Worm (Caenorhabditis elegans): ENCODE results near the gene ndub-5.

Gene ndub-5

DNA sequence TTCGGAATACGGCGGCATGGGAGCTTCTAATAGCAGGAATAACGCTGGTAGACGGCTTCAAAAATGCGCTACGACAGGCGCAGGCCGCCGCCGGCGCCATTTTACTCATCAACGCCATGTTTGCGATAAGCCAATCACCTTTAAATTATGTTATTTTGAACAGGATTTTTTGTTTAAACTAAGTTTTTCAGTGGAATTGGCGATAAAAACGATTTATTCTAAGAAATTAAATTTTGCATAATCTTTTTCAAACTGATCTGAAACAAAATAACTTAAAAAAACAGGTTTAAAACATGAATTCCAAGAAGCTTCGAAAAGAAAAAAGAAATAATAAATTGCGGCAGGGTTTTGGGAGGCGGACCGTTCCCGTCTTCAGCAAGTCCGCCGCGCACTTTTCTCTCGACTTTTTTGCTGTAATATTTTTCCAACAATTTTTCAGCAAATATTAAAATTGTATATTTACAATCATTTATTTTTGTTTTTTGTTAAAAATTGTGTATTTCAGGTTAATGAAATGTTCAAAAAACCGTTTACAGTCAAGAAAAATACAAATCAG is at the start of gene ndub-5, which contains the start of gene eif-2D:
Gene ndub-5 (minus strand): TSS at position 138 of the 556 bp plus-strand sequence.
Gene eif-2D (plus strand): TSS at position 506 of the 556 bp plus-strand sequence.
- TF ChIP-seq C38D4.7 (GFP tag; optimal IDR thresholded peaks at IDR 0.05) (no peak), elt-2 (tag; optimal IDR thresholded peaks at IDR 0.05) (peak; percentile 83), fax-1 (tag; optimal IDR thresholded peaks at IDR 0.05) (no peak), tbx-2 (tag; optimal IDR thresholded peaks at IDR 0.05) (peak; percentile 26), rnt-1 (tag; optimal IDR thresholded peaks at IDR 0.05) (no peak), unc-55 (GFP tag; optimal IDR thresholded peaks at IDR 0.05) (no peak), sox-2 (GFP tag; IDR thresholded peaks at IDR 0.05) (no peak), eyg-1 (tag; optimal IDR thresholded peaks at IDR 0.05) (no peak), ets-4 (tag; optimal IDR thresholded peaks at IDR 0.05) (no peak), ceh-45 (GFP tag; IDR thresholded peaks at IDR 0.05) (no peak), sdc-2 (tag; optimal IDR thresholded peaks at IDR 0.05) (no peak), zip-5 (tag; optimal IDR thresholded peaks at IDR 0.05) (no peak), ceh-9 (tag; optimal IDR thresholded peaks at IDR 0.05) (no peak), ceh-30 (tag; optimal IDR thresholded peaks at IDR 0.05) (no peak), mec-3 (tag; optimal IDR thresholded peaks at IDR 0.05; ENCODE audit: borderline replicate concordance) (no peak), syd-9 (tag; optimal IDR thresholded peaks at IDR 0.05) (no peak), pqm-1 (tag; optimal IDR thresholded peaks at IDR 0.05) (no peak), pha-4 (tag; optimal IDR thresholded peaks at IDR 0.05) (no peak), Y22D7AL.16 (tag; optimal IDR thresholded peaks at IDR 0.05) (no peak), ceh-34 (tag; optimal IDR thresholded peaks at IDR 0.05) (no peak), lim-6 (tag; optimal IDR thresholded peaks at IDR 0.05) (no peak), hlh-13 (GFP tag; optimal IDR thresholded peaks at IDR 0.05) (no peak), unc-42 (tag; optimal IDR thresholded peaks at IDR 0.05) (no peak), T23F11.4 (GFP tag; optimal IDR thresholded peaks at IDR 0.05) (no peak), ceh-48 (tag; optimal IDR thresholded peaks at IDR 0.05) (no peak), hlh-8 (tag; optimal IDR thresholded peaks at IDR 0.05) (no peak), ceh-19 (GFP tag; optimal IDR thresholded peaks at IDR 0.05) (no peak), ceh-6 (GFP tag; optimal IDR thresholded peaks at IDR 0.05) (no peak), ceh-14 (tag; optimal IDR thresholded peaks at IDR 0.05) (peak; percentile 28), hlh-15 (tag; optimal IDR thresholded peaks at IDR 0.05) (no peak), nhr-11 (tag; optimal IDR thresholded peaks at IDR 0.05) (no peak), ceh-18 (tag; optimal IDR thresholded peaks at IDR 0.05) (no peak), pax-1 (tag; optimal IDR thresholded peaks at IDR 0.05) (no peak), elt-4 (tag; optimal IDR thresholded peaks at IDR 0.05) (no peak), ceh-31 (tag; optimal IDR thresholded peaks at IDR 0.05) (peak; percentile 33), K09A11.1 (tag; optimal IDR thresholded peaks at IDR 0.05; ENCODE audit: insufficient read depth) (no peak), ref-2 (tag; optimal IDR thresholded peaks at IDR 0.05) (no peak), ttx-3 (tag; optimal IDR thresholded peaks at IDR 0.05) (peak; percentile 8), sox-4 (tag; optimal IDR thresholded peaks at IDR 0.05) (no peak), K02D7.2 (tag; optimal IDR thresholded peaks at IDR 0.05) (no peak), nfya-1 (tag; optimal IDR thresholded peaks at IDR 0.05) (peak; percentile 13), hlh-30 (tag; optimal IDR thresholded peaks at IDR 0.05; ENCODE audit: insufficient read depth) (no peak), che-1 (tag; optimal IDR thresholded peaks at IDR 0.05) (no peak), lin-11 (tag; optimal IDR thresholded peaks at IDR 0.05) (no peak), gmeb-2 (tag; optimal IDR thresholded peaks at IDR 0.05) (no peak), fkh-10 (GFP tag; optimal IDR thresholded peaks at IDR 0.05) (no peak), odd-2 (tag; optimal IDR thresholded peaks at IDR 0.05) (no peak)
